Fruit fly (Drosophila melanogaster) whole organism, embryonic: Measurements from ENCODE around the gene miple2.

Experiments used
- Bdp1 ChIP-seq: fragments of 200-800 bp; sonication (Bioruptor generic); optimal IDR thresholded peaks from 3 replicates; lab custom pipeline; 2016; ENCODE audit warnings: missing biosample characterization, missing genetic modification characterization
- CG11093 ChIP-seq: fragments of 200-800 bp; sonication (Bioruptor generic); IDR thresholded peaks from 3 replicates; pipeline ENCODE4 v1.3.6; 2022; ENCODE audit warnings: missing biosample characterization, missing genetic modification characterization
- CG11696 ChIP-seq: fragments of 200-800 bp; sonication (Bioruptor generic); IDR thresholded peaks from 2 replicates; pipeline ENCODE4 v1.3.6; 2022; ENCODE audit warnings: missing biosample characterization, missing genetic modification characterization
- CG12769 ChIP-seq: fragments of 200-800 bp; sonication (Bioruptor generic); optimal IDR thresholded peaks from 2 replicates; lab custom pipeline; 2019; ENCODE audit warnings: missing biosample characterization, mild to moderate bottlenecking, missing genetic modification characterization, moderate library complexity
- CG13424 ChIP-seq: fragments of 200-800 bp; sonication (Bioruptor generic); optimal IDR thresholded peaks from 2 replicates; lab custom pipeline; 2019; ENCODE audit warnings: missing biosample characterization, mild to moderate bottlenecking, missing genetic modification characterization, moderate library complexity
- CG13894 ChIP-seq: fragments of 200-800 bp; sonication (Bioruptor generic); optimal IDR thresholded peaks from 3 replicates; lab custom pipeline; 2018; ENCODE audit warnings: missing biosample characterization, mild to moderate bottlenecking, missing genetic modification characterization, moderate library complexity
- CG14441 ChIP-seq: fragments of 200-800 bp; sonication (Bioruptor generic); IDR thresholded peaks from 2 replicates; pipeline ENCODE4 v1.3.6; 2022; ENCODE audit warnings: missing biosample characterization, missing genetic modification characterization
- CG16863 ChIP-seq: fragments of 200-800 bp; sonication (Bioruptor generic); optimal IDR thresholded peaks from 3 replicates; lab custom pipeline; 2016; ENCODE audit warnings: missing biosample characterization, missing genetic modification characterization
- CG2712 ChIP-seq: fragments of 200-800 bp; optimal IDR thresholded peaks from 3 replicates; lab custom pipeline; 2019; ENCODE audit warnings: missing biosample characterization, mild to moderate bottlenecking, missing genetic modification characterization, moderate library complexity
- CG32772 ChIP-seq: fragments of 200-800 bp; sonication (Bioruptor generic); IDR thresholded peaks from 2 replicates; pipeline ENCODE4 v1.3.6; 2022; ENCODE audit warnings: missing biosample characterization, missing genetic modification characterization
- CG3281 ChIP-seq: fragments of 200-800 bp; sonication (Bioruptor generic); optimal IDR thresholded peaks from 3 replicates; lab custom pipeline; 2017; ENCODE audit warnings: missing biosample characterization, mild to moderate bottlenecking, missing genetic modification characterization
- CG34224 ChIP-seq: fragments of 200-800 bp; sonication (Bioruptor generic); IDR thresholded peaks from 3 replicates; pipeline ENCODE4 v1.3.6; 2022; ENCODE audit warnings: missing biosample characterization, missing genetic modification characterization; ENCODE audit not compliant: partially characterized antibody
- CG4730 ChIP-seq: fragments of 200-800 bp; sonication (Bioruptor generic); IDR thresholded peaks from 2 replicates; pipeline ENCODE4 v1.3.6; 2022; ENCODE audit warnings: missing biosample characterization, missing genetic modification characterization
- CG4820 ChIP-seq: fragments of 200-800 bp; sonication (Bioruptor generic); optimal IDR thresholded peaks from 3 replicates; lab custom pipeline; 2016; ENCODE audit warnings: missing biosample characterization, missing genetic modification characterization
- CG6765 ChIP-seq: fragments of 200-800 bp; sonication (Bioruptor generic); optimal IDR thresholded peaks from 3 replicates; lab custom pipeline; 2017; ENCODE audit warnings: missing biosample characterization, mild to moderate bottlenecking, missing genetic modification characterization
- CG7963 ChIP-seq: fragments of 200-800 bp; sonication (Bioruptor generic); IDR thresholded peaks from 3 replicates; pipeline ENCODE4 v1.3.6; 2022; ENCODE audit warnings: missing biosample characterization, missing genetic modification characterization; ENCODE audit not compliant: partially characterized antibody
- CoRest ChIP-seq: fragments of 200-800 bp; sonication (Bioruptor generic); optimal IDR thresholded peaks from 3 replicates; lab custom pipeline; 2018; ENCODE audit warnings: missing biosample characterization, mild to moderate bottlenecking, missing genetic modification characterization, moderate library complexity
- CrebB ChIP-seq: fragments of 200-800 bp; sonication (Bioruptor generic); optimal IDR thresholded peaks from 3 replicates; lab custom pipeline; 2018; ENCODE audit warnings: missing biosample characterization, mild to moderate bottlenecking, missing genetic modification characterization
- Dip3 ChIP-seq: fragments of 200-800 bp; sonication (Bioruptor generic); optimal IDR thresholded peaks from 3 replicates; lab custom pipeline; 2016; ENCODE audit warnings: missing biosample characterization, missing genetic modification characterization
- Ets97D ChIP-seq: fragments of 200-800 bp; sonication (Bioruptor generic); optimal IDR thresholded peaks from 3 replicates; lab custom pipeline; 2016; ENCODE audit warnings: missing biosample characterization, missing genetic modification characterization
- HLH54F ChIP-seq: fragments of 200-800 bp; sonication (Bioruptor generic); optimal IDR thresholded peaks from 3 replicates; lab custom pipeline; 2016; ENCODE audit warnings: missing biosample characterization, missing genetic modification characterization
- Hr78 ChIP-seq, 2 experiments: fragments of 200-800 bp in 1 of 2; fragments of >200 bp in 1 of 2; sonication (Bioruptor generic) in 1 of 2; optimal IDR thresholded peaks; 2 replicates each; lab custom pipeline; 2017 to 2019; ENCODE audit warnings: missing biosample characterization in 2 of 2, missing genetic modification characterization in 2 of 2, mild to moderate bottlenecking in 1 of 2, moderate library complexity in 1 of 2
- Lhr ChIP-seq: fragments of 200-800 bp; sonication (Bioruptor generic); optimal IDR thresholded peaks from 3 replicates; lab custom pipeline; 2017; ENCODE audit warnings: mild to moderate bottlenecking, missing biosample characterization, missing genetic modification reagents, missing genetic modification characterization
- Med ChIP-seq: fragments of 200-800 bp; sonication (Bioruptor generic); peaks from one replicate; lab custom pipeline; 2016; ENCODE audit warnings: missing biosample characterization, missing genetic modification characterization, mild to moderate bottlenecking, inconsistent platforms, moderate library complexity
- Mes4 ChIP-seq: fragments of 200-800 bp; sonication (Bioruptor generic); optimal IDR thresholded peaks from 2 replicates; lab custom pipeline; 2016; ENCODE audit warnings: missing biosample characterization, missing genetic modification characterization
- Neu2 ChIP-seq: fragments of 200-800 bp; sonication (Bioruptor generic); optimal IDR thresholded peaks from 3 replicates; lab custom pipeline; 2016; ENCODE audit warnings: missing biosample characterization, missing genetic modification characterization, borderline replicate concordance
- Nf-YA ChIP-seq: fragments of 200-800 bp; sonication (Bioruptor generic); IDR thresholded peaks from 2 replicates; pipeline ENCODE4 v1.3.6; 2022; ENCODE audit warnings: missing biosample characterization, missing genetic modification characterization
- Opbp ChIP-seq: fragments of 200-800 bp; sonication (Bioruptor generic); IDR thresholded peaks from 3 replicates; pipeline ENCODE4 v1.3.6; 2022; ENCODE audit warnings: missing biosample characterization, missing genetic modification characterization; ENCODE audit not compliant: partially characterized antibody
- PHDP ChIP-seq: fragments of 200-800 bp; sonication (Bioruptor generic); optimal IDR thresholded peaks from 3 replicates; lab custom pipeline; 2018; ENCODE audit warnings: missing biosample characterization, mild to moderate bottlenecking, missing genetic modification characterization, moderate library complexity
- Ravus ChIP-seq: fragments of 200-800 bp; sonication (Bioruptor generic); IDR thresholded peaks from 2 replicates; pipeline ENCODE4 v1.3.6; 2022; ENCODE audit warnings: missing biosample characterization, missing genetic modification characterization
- Trl ChIP-seq, 3 experiments: fragments of >200 bp in 2 of 3; fragments of 200-800 bp in 1 of 3; sonication (Bioruptor generic) in 1 of 3; optimal IDR thresholded peaks; 2 replicates in 1 of 3; 3 replicates in 2 of 3; lab custom pipeline; 2016 to 2017; ENCODE audit warnings: missing biosample characterization in 1 of 3, missing genetic modification characterization in 1 of 3
- al ChIP-seq: fragments of 200-800 bp; sonication (Bioruptor generic); IDR thresholded peaks from 2 replicates; pipeline ENCODE4 v1.3.6; 2022; ENCODE audit warnings: missing biosample characterization, missing genetic modification characterization
- bigmax ChIP-seq: fragments of 200-800 bp; sonication (Bioruptor generic); optimal IDR thresholded peaks from 2 replicates; lab custom pipeline; 2018; ENCODE audit warnings: missing biosample characterization, mild to moderate bottlenecking, missing genetic modification characterization
- cad ChIP-seq: fragments of >200 bp; optimal IDR thresholded peaks from 2 replicates; lab custom pipeline; 2017; ENCODE audit warnings: missing biosample characterization, missing genetic modification characterization
- crp ChIP-seq, 2 experiments: fragments of 200-800 bp; sonication (Bioruptor generic); optimal IDR thresholded peaks; 2 replicates in 1 of 2; 3 replicates in 1 of 2; lab custom pipeline; 2017; ENCODE audit warnings: missing biosample characterization in 2 of 2, missing genetic modification characterization in 2 of 2, mild to moderate bottlenecking in 1 of 2, moderate library complexity in 1 of 2
- da ChIP-seq: fragments of 200-800 bp; sonication (Bioruptor generic); optimal IDR thresholded peaks from 2 replicates; lab custom pipeline; 2016; ENCODE audit warnings: missing biosample characterization, missing genetic modification characterization
- dimm ChIP-seq: fragments of 200-800 bp; sonication (Bioruptor generic); IDR thresholded peaks from 2 replicates; pipeline ENCODE4 v1.3.6; 2022; ENCODE audit warnings: missing biosample characterization, missing genetic modification characterization
- eve ChIP-seq, 2 experiments: fragments of >200 bp; optimal IDR thresholded peaks; 2 replicates each; lab custom pipeline; 2017; ENCODE audit warnings: missing biosample characterization in 2 of 2, missing genetic modification characterization in 2 of 2
- fd96Cb ChIP-seq: fragments of 200-800 bp; sonication (Bioruptor generic); optimal IDR thresholded peaks from 2 replicates; lab custom pipeline; 2018; ENCODE audit warnings: missing biosample characterization, mild to moderate bottlenecking, missing genetic modification characterization, moderate library complexity
- gce ChIP-seq: fragments of 200-800 bp; sonication (Bioruptor generic); IDR thresholded peaks from 3 replicates; pipeline ENCODE4 v1.3.6; 2022; ENCODE audit warnings: missing biosample characterization, missing genetic modification characterization
- ind ChIP-seq: fragments of 200-800 bp; sonication (Bioruptor generic); optimal IDR thresholded peaks from 3 replicates; lab custom pipeline; 2016; ENCODE audit warnings: missing biosample characterization, missing genetic modification characterization
- kah ChIP-seq: fragments of 200-800 bp; sonication (Bioruptor generic); optimal IDR thresholded peaks from 2 replicates; lab custom pipeline; 2018; ENCODE audit warnings: missing biosample characterization, mild to moderate bottlenecking, missing genetic modification characterization
- pzg ChIP-seq: fragments of 200-800 bp; sonication (Bioruptor generic); optimal IDR thresholded peaks from 3 replicates; lab custom pipeline; 2018; ENCODE audit warnings: missing biosample characterization, mild to moderate bottlenecking, missing genetic modification characterization, moderate library complexity
- scrt ChIP-seq: fragments of 200-800 bp; sonication (Bioruptor generic); optimal IDR thresholded peaks from 2 replicates; lab custom pipeline; 2018; ENCODE audit warnings: missing biosample characterization, mild to moderate bottlenecking, missing genetic modification characterization, moderate library complexity
- stwl ChIP-seq: fragments of 200-800 bp; sonication (Bioruptor generic); optimal IDR thresholded peaks from 3 replicates; lab custom pipeline; 2018; ENCODE audit warnings: missing biosample characterization, mild to moderate bottlenecking, missing genetic modification characterization, moderate library complexity
- ttk ChIP-seq: fragments of 200-800 bp; sonication (Bioruptor generic); IDR thresholded peaks from 2 replicates; pipeline ENCODE4 v2.1.2; 2022; ENCODE audit warnings: missing biosample characterization, missing genetic modification characterization
- unc-4 ChIP-seq: fragments of 200-800 bp; sonication (Bioruptor generic); IDR thresholded peaks from 2 replicates; pipeline ENCODE4 v1.3.6; 2022; ENCODE audit warnings: missing biosample characterization, missing genetic modification characterization; ENCODE audit not compliant: partially characterized antibody
- wor ChIP-seq: fragments of 200-800 bp; sonication (Bioruptor generic); IDR thresholded peaks from 2 replicates; pipeline ENCODE4 v1.3.6; 2022; ENCODE audit warnings: missing biosample characterization, missing genetic modification characterization

miple2 gene

DNA sequence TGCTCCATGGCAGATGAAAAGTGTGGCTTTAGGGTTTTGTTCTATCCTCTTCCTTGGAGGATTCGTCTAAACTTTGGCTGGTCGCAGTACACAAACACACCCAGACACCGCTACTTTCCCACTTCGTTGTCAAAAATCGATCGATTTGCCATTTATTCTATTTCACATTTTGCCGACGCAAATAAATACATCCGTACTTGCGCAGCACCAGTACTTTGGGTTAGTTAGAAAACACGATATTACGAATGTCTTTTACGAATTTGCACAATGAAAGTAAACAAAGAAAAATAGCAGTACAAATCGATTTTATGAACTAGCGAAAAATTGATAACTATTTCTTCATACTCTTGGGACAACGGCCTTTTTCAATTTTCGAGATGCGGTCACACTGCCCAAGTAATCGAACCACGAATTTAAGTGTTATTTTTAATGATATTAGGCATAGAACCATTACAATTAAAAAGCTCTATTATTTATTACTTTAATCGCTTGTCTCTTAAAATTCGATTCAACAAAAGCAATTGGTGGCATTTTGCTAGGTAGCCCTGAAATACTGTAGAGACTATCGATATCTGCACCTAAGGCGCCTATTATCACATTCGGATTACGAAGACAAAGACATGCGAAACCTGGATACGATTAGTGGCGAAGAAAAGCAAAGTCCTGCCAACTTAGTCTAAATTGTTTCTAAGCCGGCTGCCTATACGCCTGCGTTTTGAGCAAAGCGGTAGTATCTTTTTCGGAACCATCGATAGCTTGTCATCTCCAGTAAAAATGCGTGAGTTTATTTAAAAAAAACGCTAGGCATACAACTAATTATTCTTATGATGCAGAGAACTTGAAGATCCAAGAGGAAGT is 13.2 kb upstream of the miple2 start, which contains the start of the genes DIP2 and wac (continued):
- peak; percentile 79 for TF ChIP-seq stwl (tag; lab: Kevin White, UChicago)
- TF ChIP-seq CG7963 (GFP tag; lab: Robert Waterston, UW) = peak; percentile 73
- TF ChIP-seq CoRest (tag; lab: Kevin White, UChicago) = peak; percentile 71
- peak; percentile 92 for TF ChIP-seq CG12769
- TF ChIP-seq da (GFP tag; lab: Kevin White, UChicago) = peak; percentile 69
- peak; percentile 95 for TF ChIP-seq unc-4 (GFP tag; lab: Robert Waterston, UW)
- no peak for TF ChIP-seq gce (GFP tag; lab: Robert Waterston, UW)
- TF ChIP-seq bigmax = peak; percentile 66
- peak; percentile 62 for TF ChIP-seq CG14441
- TF ChIP-seq ind (GFP tag; lab: Kevin White, UChicago) = peak; percentile 83
- TF ChIP-seq al (GFP tag; lab: Robert Waterston, UW) = peak; percentile 69
- peak; percentile 85 for TF ChIP-seq HLH54F (GFP tag; lab: Kevin White, UChicago)
- TF ChIP-seq CG2712 (tag; lab: Kevin White, UChicago) = peak; percentile 74
- TF ChIP-seq Ravus (GFP tag; lab: Robert Waterston, UW) = no peak
- TF ChIP-seq CG16863 (GFP tag; lab: Kevin White, UChicago) = peak; percentile 78
- peak; percentile 47 for TF ChIP-seq PHDP (tag; lab: Kevin White, UChicago)
- peak; percentile 90 for TF ChIP-seq Dip3 (GFP tag; lab: Kevin White, UChicago)
- TF ChIP-seq Bdp1 (GFP tag; lab: Kevin White, UChicago) = peak; percentile 69
- TF ChIP-seq CG4820 = peak; percentile 66
- TF ChIP-seq pzg (GFP tag; lab: Kevin White, UChicago) = peak; percentile 93
- peak; percentile 22 for TF ChIP-seq Neu2
- peak; percentile 42 for TF ChIP-seq fd96Cb (tag; lab: Kevin White, UChicago)
- peak; percentile 86 for TF ChIP-seq CG34224
- TF ChIP-seq Med (GFP tag; lab: Kevin White, UChicago) = peak; percentile 98
- no peak for TF ChIP-seq wor (GFP tag; lab: Robert Waterston, UW)
- TF ChIP-seq cad (GFP tag; lab: Kevin White, UChicago) = no peak
- peak; percentile 45 for TF ChIP-seq CG13894
- TF ChIP-seq Trl (optimal IDR thresholded peaks at IDR 0.05; lab: Kevin White, UChicago) = no peak
- TF ChIP-seq Trl (GFP tag; optimal IDR thresholded peaks at IDR 0.05; lab: Kevin White, UChicago) = peak; percentile 92
- TF ChIP-seq CG11696 (GFP tag; lab: Robert Waterston, UW) = 0 out of 2 replicates have a peak, but pooled peaks have one; percentile 42
- TF ChIP-seq CG11093 (GFP tag; lab: Robert Waterston, UW) = peak; percentile 57; the same call in 1 of the 3 replicates
- peak in 1 of 2 experiments; percentile 24 for TF ChIP-seq crp (GFP tag; optimal IDR thresholded peaks at IDR 0.05; lab: Kevin White, UChicago)
- no peak for TF ChIP-seq kah
- peak; percentile 57 for TF ChIP-seq CG3281 (GFP tag; lab: Kevin White, UChicago)
- peak; percentile 62 for TF ChIP-seq CG4730 (GFP tag; lab: Robert Waterston, UW)
- peak; percentile 78 for TF ChIP-seq Mes4 (GFP tag; lab: Kevin White, UChicago)
- TF ChIP-seq CG32772 (GFP tag; lab: Robert Waterston, UW) = peak; percentile 71
- peak; percentile 85 for TF ChIP-seq Lhr (GFP tag; lab: Kevin White, UChicago)
- TF ChIP-seq Opbp (GFP tag; lab: Robert Waterston, UW) = peak; percentile 87
- TF ChIP-seq scrt = no peak
- TF ChIP-seq CG6765 (GFP tag; lab: Kevin White, UChicago) = peak; percentile 42
- no peak for TF ChIP-seq eve (GFP tag; optimal IDR thresholded peaks at IDR 0.05; lab: Kevin White, UChicago)
- peak; percentile 60 for TF ChIP-seq ttk (GFP tag; lab: Robert Waterston, UW)
- no peak for TF ChIP-seq dimm (GFP tag; lab: Robert Waterston, UW)
- no peak for TF ChIP-seq CrebB (tag; lab: Kevin White, UChicago)
- TF ChIP-seq Hr78 (GFP tag; optimal IDR thresholded peaks at IDR 0.05; lab: Kevin White, UChicago) = no peak
- TF ChIP-seq CG13424 (tag; lab: Kevin White, UChicago) = peak; percentile 60
- no peak for TF ChIP-seq Nf-YA (GFP tag; lab: Robert Waterston, UW)
- TF ChIP-seq Ets97D (GFP tag; lab: Kevin White, UChicago) = peak; percentile 93
